Fruit fly (Drosophila melanogaster): ENCODE measurements around the gene ZnT63C.

The ZnT63C gene

dm6 chr3L:3301171-3301738 lies 2.3 kb upstream of the ZnT63C start (continued):
- TF ChIP-seq fd59A (GFP tag; optimal IDR thresholded peaks at IDR 0.05) (no peak), CG3032 (tag; optimal IDR thresholded peaks at IDR 0.05) (no peak), spab (GFP tag; optimal IDR thresholded peaks at IDR 0.05) (no peak), Blimp-1 (GFP tag; optimal IDR thresholded peaks at IDR 0.05) (no peak), Eip93F (GFP tag; optimal IDR thresholded peaks at IDR 0.05) (no peak), Ets21C (GFP tag; optimal IDR thresholded peaks at IDR 0.05) (no peak), lz (GFP tag; optimal IDR thresholded peaks at IDR 0.05) (peak; percentile 17), CG1621 (tag; optimal IDR thresholded peaks at IDR 0.05) (no peak), dac (GFP tag; optimal IDR thresholded peaks at IDR 0.05) (peak; percentile 12), Sox14 (GFP tag; optimal IDR thresholded peaks at IDR 0.05) (peak; percentile 45), fkh (GFP tag; optimal IDR thresholded peaks at IDR 0.05) (peak; percentile 92), CG8119 (GFP tag; IDR thresholded peaks at IDR 0.05) (peak; percentile 80), CG8632 (GFP tag; optimal IDR thresholded peaks at IDR 0.05) (no peak), CG15336 (GFP tag; IDR thresholded peaks at IDR 0.05) (peak; percentile 83), CG6808 (GFP tag; optimal IDR thresholded peaks at IDR 0.05) (no peak), CG16779 (tag; optimal IDR thresholded peaks at IDR 0.05) (no peak), vri (GFP tag; optimal IDR thresholded peaks at IDR 0.05) (peak; percentile 66), Ets96B (tag; optimal IDR thresholded peaks at IDR 0.05) (peak; percentile 4), achi (GFP tag; optimal IDR thresholded peaks at IDR 0.05) (peak; percentile 42)

dm6 chr3L:3303087-3303526 lies 401 bp upstream of the ZnT63C start, which contains the start of gene CG14968:
Gene CG14968, minus strand, starts transcription at chr3L:3303112.
- peak; percentile 98 for TF ChIP-seq Eip78C (GFP tag)
- TF ChIP-seq CG4318 (GFP tag; optimal IDR thresholded peaks at IDR 0.05): peak; percentile 89
- TF ChIP-seq CG34406 (GFP tag; optimal IDR thresholded peaks at IDR 0.05): peak; percentile 97
- peak; percentile 91 for TF ChIP-seq CG7368 (GFP tag; optimal IDR thresholded peaks at IDR 0.05)
- TF ChIP-seq cyc (GFP tag; optimal IDR thresholded peaks at IDR 0.05): peak; percentile 96
- peak; percentile 93 for TF ChIP-seq CG32006 (GFP tag; optimal IDR thresholded peaks at IDR 0.05)
- TF ChIP-seq Sox102F (GFP tag; optimal IDR thresholded peaks at IDR 0.05): peak; percentile 93
- TF ChIP-seq CG3032 (tag; optimal IDR thresholded peaks at IDR 0.05): peak; percentile 88
- TF ChIP-seq CG8319 (GFP tag; optimal IDR thresholded peaks at IDR 0.05): peak; percentile 91
- TF ChIP-seq net (GFP tag; optimal IDR thresholded peaks at IDR 0.05): peak; percentile 92
- TF ChIP-seq Hr4 (GFP tag; optimal IDR thresholded peaks at IDR 0.05): peak; percentile 88
- peak; percentile 97 for TF ChIP-seq OdsH (GFP tag; optimal IDR thresholded peaks at IDR 0.05)
- TF ChIP-seq fkh (GFP tag; optimal IDR thresholded peaks at IDR 0.05): peak; percentile 31
- TF ChIP-seq vri (GFP tag; optimal IDR thresholded peaks at IDR 0.05): peak; percentile 92
- TF ChIP-seq fd59A (GFP tag; optimal IDR thresholded peaks at IDR 0.05): peak; percentile 80
- peak; percentile 93 for TF ChIP-seq CG11902 (GFP tag; optimal IDR thresholded peaks at IDR 0.05)
- peak; percentile 97 for TF ChIP-seq CG15336 (GFP tag; IDR thresholded peaks at IDR 0.05)
- peak; percentile 88 for TF ChIP-seq Lpt (GFP tag; optimal IDR thresholded peaks at IDR 0.05)
- peak; percentile 86 for TF ChIP-seq fd85E (GFP tag; optimal IDR thresholded peaks at IDR 0.05)
- TF ChIP-seq Eip93F (GFP tag; optimal IDR thresholded peaks at IDR 0.05): peak; percentile 94
- peak; percentile 97 for TF ChIP-seq eg (GFP tag; IDR thresholded peaks at IDR 0.05)
- peak; percentile 99 for TF ChIP-seq CG6163 (GFP tag; IDR thresholded peaks at IDR 0.05)
- peak; percentile 97 for TF ChIP-seq CG3919 (GFP tag; optimal IDR thresholded peaks at IDR 0.05)
- TF ChIP-seq CG9139 (GFP tag; optimal IDR thresholded peaks at IDR 0.05): peak; percentile 77
- TF ChIP-seq CG6276 (GFP tag; optimal IDR thresholded peaks at IDR 0.05): peak; percentile 93
- TF ChIP-seq Ets21C (GFP tag; optimal IDR thresholded peaks at IDR 0.05): peak; percentile 83
- peak; percentile 67 for TF ChIP-seq CG1621 (tag; optimal IDR thresholded peaks at IDR 0.05)
- peak; percentile 79 to 80 for TF ChIP-seq salr (GFP tag; optimal IDR thresholded peaks at IDR 0.05)
- peak; percentile 93 for TF ChIP-seq lz (GFP tag; optimal IDR thresholded peaks at IDR 0.05)
- TF ChIP-seq Met (GFP tag; optimal IDR thresholded peaks at IDR 0.05): peak; percentile 92
- peak; percentile 95 for TF ChIP-seq Smox (GFP tag; optimal IDR thresholded peaks at IDR 0.05)
- TF ChIP-seq topi (GFP tag; optimal IDR thresholded peaks at IDR 0.05): peak; percentile 97
- TF ChIP-seq Hr39 (GFP tag; optimal IDR thresholded peaks at IDR 0.05): peak; percentile 84
- TF ChIP-seq Sox15 (GFP tag; optimal IDR thresholded peaks at IDR 0.05): peak; percentile 88
- peak; percentile 83 for TF ChIP-seq dac (GFP tag; optimal IDR thresholded peaks at IDR 0.05)
- TF ChIP-seq Eip75B (GFP tag; optimal IDR thresholded peaks at IDR 0.05): peak; percentile 88
- peak; percentile 95 for TF ChIP-seq achi (GFP tag; optimal IDR thresholded peaks at IDR 0.05)
- TF ChIP-seq spab (GFP tag; optimal IDR thresholded peaks at IDR 0.05): peak; percentile 80
- peak; percentile 93 for TF ChIP-seq CG10669 (GFP tag; optimal IDR thresholded peaks at IDR 0.05)
- peak; percentile 96 for TF ChIP-seq svp (GFP tag)
- peak; percentile 95 for TF ChIP-seq esn (GFP tag; optimal IDR thresholded peaks at IDR 0.05)
- TF ChIP-seq Blimp-1 (GFP tag; optimal IDR thresholded peaks at IDR 0.05): peak; percentile 89

Measured in whole organism, prepupa.